Fruit fly (Drosophila melanogaster) whole organism, adult: ENCODE data around the gene CG33128.

Source experiments
- CG11617 ChIP-seq: fragments of 200-800 bp; sonication (Bioruptor generic); optimal IDR thresholded peaks from 2 replicates; lab custom pipeline; 2017; ENCODE audit warnings: mild to moderate bottlenecking, missing biosample characterization, missing genetic modification reagents, missing genetic modification characterization
- CG12768 ChIP-seq: fragments of 200-800 bp; sonication (Bioruptor generic); optimal IDR thresholded peaks from 2 replicates; lab custom pipeline; 2017; ENCODE audit warnings: missing biosample characterization, missing genetic modification characterization, mild to moderate bottlenecking, moderate library complexity, missing genetic modification reagents
- CG14711 ChIP-seq: fragments of 200-800 bp; sonication (Bioruptor generic); optimal IDR thresholded peaks from 2 replicates; lab custom pipeline; 2018; ENCODE audit warnings: missing biosample characterization, mild to moderate bottlenecking, missing genetic modification characterization, moderate library complexity
- CG1620 ChIP-seq: fragments of 200-800 bp; sonication (Bioruptor generic); optimal IDR thresholded peaks from 2 replicates; lab custom pipeline; 2016; ENCODE audit warnings: missing biosample characterization, missing genetic modification characterization
- CG33017 ChIP-seq: fragments of 200-800 bp; sonication (Bioruptor generic); optimal IDR thresholded peaks from 2 replicates; lab custom pipeline; 2018; ENCODE audit warnings: missing biosample characterization, mild to moderate bottlenecking, missing genetic modification characterization, moderate library complexity
- CG5204 ChIP-seq: fragments of 200-800 bp; sonication (Bioruptor generic); optimal IDR thresholded peaks from 2 replicates; lab custom pipeline; 2016; ENCODE audit warnings: missing biosample characterization, missing genetic modification characterization
- CG7101 ChIP-seq: fragments of 200-800 bp; sonication (Bioruptor generic); optimal IDR thresholded peaks from 2 replicates; lab custom pipeline; 2018; ENCODE audit warnings: missing biosample characterization, mild to moderate bottlenecking, missing genetic modification characterization, moderate library complexity
- Crg-1 ChIP-seq: fragments of 200-800 bp; sonication (Bioruptor generic); optimal IDR thresholded peaks from 2 replicates; lab custom pipeline; 2016; ENCODE audit warnings: missing biosample characterization, missing genetic modification characterization
- cic ChIP-seq: fragments of 200-800 bp; sonication (Bioruptor generic); optimal IDR thresholded peaks from 2 replicates; lab custom pipeline; 2017; ENCODE audit warnings: missing biosample characterization, mild to moderate bottlenecking, missing genetic modification characterization, moderate library complexity
- cnc ChIP-seq, 2 experiments: fragments of >200 bp; optimal IDR thresholded peaks; 2 replicates each; lab custom pipeline; 2017
- kay ChIP-seq: fragments of 200-800 bp; sonication (Bioruptor generic); peaks from one replicate; lab custom pipeline; 2016; ENCODE audit warnings: missing biosample characterization, missing genetic modification characterization, borderline replicate concordance
- pad ChIP-seq: fragments of 200-800 bp; sonication (Bioruptor generic); optimal IDR thresholded peaks from 3 replicates; lab custom pipeline; 2017; ENCODE audit warnings: missing biosample characterization, missing genetic modification characterization, mild to moderate bottlenecking, moderate library complexity, missing genetic modification reagents

dm6 chr2L:1445048-1445447 is 48.8 kb upstream of the CG33128 start:
- TF ChIP-seq kay (GFP tag; lab: Kevin White, UChicago) (no peak), CG11617 (no peak), CG5204 (GFP tag; lab: Kevin White, UChicago) (no peak), pad (no peak), CG7101 (no peak), cnc (optimal IDR thresholded peaks at IDR 0.05; lab: Kevin White, UChicago) (no peak), CG33017 (tag; lab: Kevin White, UChicago) (no peak), Crg-1 (GFP tag; lab: Kevin White, UChicago) (no peak), CG12768 (GFP tag; lab: Kevin White, UChicago) (no peak), CG14711 (tag; lab: Kevin White, UChicago) (no peak), CG1620 (GFP tag; lab: Kevin White, UChicago) (no peak), cic (GFP tag; lab: Kevin White, UChicago) (no peak)
